Fruit fly (Drosophila melanogaster) whole organism, prepupa: Measurements from ENCODE around the gene CG6661.

Source experiments
- Blimp-1 ChIP-seq: fragments of 200-800 bp; sonication (Bioruptor generic); optimal IDR thresholded peaks from 3 replicates; lab custom pipeline; 2017; ENCODE audit warnings: missing biosample characterization, missing genetic modification characterization, mild to moderate bottlenecking, moderate library complexity, missing genetic modification reagents
- CG10631 ChIP-seq: fragments of 200-800 bp; sonication (Bioruptor generic); optimal IDR thresholded peaks from 2 replicates; lab custom pipeline; 2016; ENCODE audit warnings: missing biosample characterization, missing genetic modification characterization
- CG10669 ChIP-seq: fragments of 200-800 bp; sonication (Bioruptor generic); optimal IDR thresholded peaks from 3 replicates; lab custom pipeline; 2018; ENCODE audit warnings: missing biosample characterization, mild to moderate bottlenecking, missing genetic modification characterization, moderate library complexity
- CG11294 ChIP-seq: fragments of 200-800 bp; sonication (Bioruptor generic); IDR thresholded peaks from 2 replicates; pipeline ENCODE4 v1.3.6; 2022; ENCODE audit warnings: missing biosample characterization, missing genetic modification characterization
- CG11762 ChIP-seq: fragments of 200-800 bp; sonication (Bioruptor generic); optimal IDR thresholded peaks from 3 replicates; lab custom pipeline; 2016; ENCODE audit warnings: missing biosample characterization, missing genetic modification characterization; ENCODE audit not compliant: insufficient read depth
- CG1621 ChIP-seq: fragments of 200-800 bp; sonication (Bioruptor generic); optimal IDR thresholded peaks from 3 replicates; lab custom pipeline; 2018; ENCODE audit warnings: missing biosample characterization, mild to moderate bottlenecking, missing genetic modification characterization
- CG16779 ChIP-seq: fragments of 200-800 bp; sonication (Bioruptor generic); optimal IDR thresholded peaks from 3 replicates; lab custom pipeline; 2017; ENCODE audit warnings: missing biosample characterization, mild to moderate bottlenecking, missing genetic modification characterization
- CG3032 ChIP-seq: fragments of 200-800 bp; optimal IDR thresholded peaks from 2 replicates; lab custom pipeline; 2019; ENCODE audit warnings: missing biosample characterization, mild to moderate bottlenecking, missing genetic modification characterization, moderate library complexity
- CG31627 ChIP-seq: fragments of 200-800 bp; sonication (Bioruptor generic); optimal IDR thresholded peaks from 3 replicates; lab custom pipeline; 2016; ENCODE audit warnings: missing biosample characterization, missing genetic modification characterization
- CG3919 ChIP-seq: fragments of 200-800 bp; sonication (Bioruptor generic); optimal IDR thresholded peaks from 3 replicates; lab custom pipeline; 2016; ENCODE audit warnings: missing biosample characterization, missing genetic modification characterization
- CG4318 ChIP-seq: fragments of 200-800 bp; sonication (Bioruptor generic); optimal IDR thresholded peaks from 3 replicates; lab custom pipeline; 2017; ENCODE audit warnings: missing biosample characterization, mild to moderate bottlenecking, missing genetic modification characterization
- CG6163 ChIP-seq: fragments of 200-800 bp; sonication (Bioruptor generic); IDR thresholded peaks from 3 replicates; pipeline ENCODE4 v1.3.6; 2022; ENCODE audit warnings: missing biosample characterization, missing genetic modification characterization
- CG6276 ChIP-seq: fragments of 200-800 bp; sonication (Bioruptor generic); optimal IDR thresholded peaks from 2 replicates; lab custom pipeline; 2017; ENCODE audit warnings: missing biosample characterization, mild to moderate bottlenecking, missing genetic modification characterization
- CG6792 ChIP-seq: fragments of 200-800 bp; sonication (Bioruptor generic); optimal IDR thresholded peaks from 3 replicates; lab custom pipeline; 2016; ENCODE audit warnings: missing biosample characterization, missing genetic modification characterization
- CG6808 ChIP-seq: fragments of 200-800 bp; sonication (Bioruptor generic); optimal IDR thresholded peaks from 3 replicates; lab custom pipeline; 2017; ENCODE audit warnings: missing biosample characterization, missing genetic modification characterization, mild to moderate bottlenecking, moderate library complexity, missing genetic modification reagents
- CG6854 ChIP-seq: fragments of 200-800 bp; sonication (Bioruptor generic); optimal IDR thresholded peaks from 2 replicates; lab custom pipeline; 2017; ENCODE audit warnings: missing biosample characterization, mild to moderate bottlenecking, missing genetic modification characterization
- CG7368 ChIP-seq: fragments of 200-800 bp; sonication (Bioruptor generic); optimal IDR thresholded peaks from 3 replicates; lab custom pipeline; 2016; ENCODE audit warnings: missing biosample characterization, missing genetic modification characterization
- CG8119 ChIP-seq: fragments of 200-800 bp; sonication (Bioruptor generic); IDR thresholded peaks from 3 replicates; pipeline ENCODE4 v1.3.6; 2022; ENCODE audit warnings: missing biosample characterization, missing genetic modification characterization
- CG8319 ChIP-seq: fragments of 200-800 bp; sonication (Bioruptor generic); optimal IDR thresholded peaks from 3 replicates; lab custom pipeline; 2016; ENCODE audit warnings: missing biosample characterization, missing genetic modification characterization
- CG8632 ChIP-seq: fragments of 200-800 bp; sonication (Bioruptor generic); optimal IDR thresholded peaks from 3 replicates; lab custom pipeline; 2016; ENCODE audit warnings: missing biosample characterization, missing genetic modification characterization
- Eip78C ChIP-seq: fragments of 200-800 bp; sonication (Bioruptor generic); peaks from one replicate; lab custom pipeline; 2016; ENCODE audit warnings: missing biosample characterization, missing genetic modification characterization
- Eip93F ChIP-seq: fragments of 200-800 bp; sonication (Bioruptor generic); optimal IDR thresholded peaks from 2 replicates; lab custom pipeline; 2016; ENCODE audit warnings: missing biosample characterization, mild to moderate bottlenecking, missing genetic modification characterization
- Ets21C ChIP-seq: fragments of 200-800 bp; sonication (Bioruptor generic); optimal IDR thresholded peaks from 3 replicates; lab custom pipeline; 2016; ENCODE audit warnings: missing biosample characterization, missing genetic modification characterization
- Ets96B ChIP-seq: fragments of 200-800 bp; optimal IDR thresholded peaks from 2 replicates; lab custom pipeline; 2019; ENCODE audit warnings: missing biosample characterization, mild to moderate bottlenecking, missing genetic modification characterization, moderate library complexity
- Gug ChIP-seq: fragments of 200-800 bp; sonication (Bioruptor generic); IDR thresholded peaks from 2 replicates; pipeline ENCODE4 v1.3.6; 2022; ENCODE audit warnings: missing biosample characterization, missing genetic modification characterization
- Hr38 ChIP-seq: sonication (Bioruptor generic); optimal IDR thresholded peaks from 2 replicates; lab custom pipeline; 2016; ENCODE audit warnings: missing biosample characterization, missing genetic modification characterization
- Hr4 ChIP-seq: fragments of 200-800 bp; sonication (Bioruptor generic); optimal IDR thresholded peaks from 3 replicates; lab custom pipeline; 2016; ENCODE audit warnings: missing biosample characterization, missing genetic modification characterization
- Lpt ChIP-seq: fragments of 200-800 bp; sonication (Bioruptor generic); optimal IDR thresholded peaks from 3 replicates; lab custom pipeline; 2016; ENCODE audit warnings: missing biosample characterization, missing genetic modification characterization
- Met ChIP-seq: fragments of 200-800 bp; sonication (Bioruptor generic); optimal IDR thresholded peaks from 3 replicates; lab custom pipeline; 2016; ENCODE audit warnings: missing biosample characterization, missing genetic modification characterization
- Smox ChIP-seq: fragments of 200-800 bp; sonication (Bioruptor generic); optimal IDR thresholded peaks from 3 replicates; lab custom pipeline; 2016; ENCODE audit warnings: missing biosample characterization, missing genetic modification characterization
- Sox14 ChIP-seq: fragments of 200-800 bp; sonication (Bioruptor generic); optimal IDR thresholded peaks from 3 replicates; lab custom pipeline; 2016; ENCODE audit warnings: missing biosample characterization, missing genetic modification characterization
- Sox15 ChIP-seq: fragments of 200-800 bp; sonication (Bioruptor generic); optimal IDR thresholded peaks from 3 replicates; lab custom pipeline; 2016; ENCODE audit warnings: missing biosample characterization, missing genetic modification characterization
- acj6 ChIP-seq: fragments of 200-800 bp; sonication (Bioruptor generic); optimal IDR thresholded peaks from 3 replicates; lab custom pipeline; 2016; ENCODE audit warnings: missing biosample characterization, missing genetic modification characterization
- dac ChIP-seq: fragments of 200-800 bp; sonication (Bioruptor generic); optimal IDR thresholded peaks from 2 replicates; lab custom pipeline; 2017; ENCODE audit warnings: missing biosample characterization, mild to moderate bottlenecking, missing genetic modification characterization
- dsx ChIP-seq: fragments of 200-800 bp; optimal IDR thresholded peaks from 3 replicates; lab custom pipeline; 2019; ENCODE audit warnings: missing biosample characterization, mild to moderate bottlenecking, missing genetic modification characterization, moderate library complexity; ENCODE audit not compliant: poor library complexity, severe bottlenecking
- eg ChIP-seq: fragments of 200-800 bp; sonication (Bioruptor generic); IDR thresholded peaks from 3 replicates; pipeline ENCODE4 v1.3.6; 2022; ENCODE audit warnings: missing biosample characterization, missing genetic modification characterization
- esn ChIP-seq: fragments of 200-800 bp; sonication (Bioruptor generic); optimal IDR thresholded peaks from 2 replicates; lab custom pipeline; 2016; ENCODE audit warnings: missing biosample characterization, mild to moderate bottlenecking, missing genetic modification characterization, moderate library complexity
- fd59A ChIP-seq: fragments of 200-800 bp; sonication (Bioruptor generic); optimal IDR thresholded peaks from 2 replicates; lab custom pipeline; 2017; ENCODE audit warnings: missing biosample characterization, mild to moderate bottlenecking, missing genetic modification characterization, missing genetic modification reagents
- spab ChIP-seq: fragments of 200-800 bp; sonication (Bioruptor generic); optimal IDR thresholded peaks from 2 replicates; lab custom pipeline; 2017; ENCODE audit warnings: missing biosample characterization, mild to moderate bottlenecking, missing genetic modification characterization, missing genetic modification reagents
- ss ChIP-seq, 2 experiments: fragments of 200-800 bp; sonication (Bioruptor generic); optimal IDR thresholded peaks; 2 replicates in 1 of 2; 3 replicates in 1 of 2; lab custom pipeline; 2017 to 2018; ENCODE audit warnings: mild to moderate bottlenecking in 2 of 2, missing biosample characterization in 2 of 2, missing genetic modification characterization in 2 of 2, moderate library complexity in 1 of 2
- svp ChIP-seq: fragments of 200-800 bp; sonication (Bioruptor generic); peaks from one replicate; lab custom pipeline; 2016; ENCODE audit warnings: missing biosample characterization, missing genetic modification characterization
- topi ChIP-seq: fragments of 200-800 bp; sonication (Bioruptor generic); optimal IDR thresholded peaks from 3 replicates; lab custom pipeline; 2016; ENCODE audit warnings: missing biosample characterization, missing genetic modification characterization
- vri ChIP-seq: fragments of 200-800 bp; sonication (Bioruptor generic); optimal IDR thresholded peaks from 3 replicates; lab custom pipeline; 2016; ENCODE audit warnings: missing biosample characterization, mild to moderate bottlenecking, missing genetic modification characterization

Gene CG6661

DNA sequence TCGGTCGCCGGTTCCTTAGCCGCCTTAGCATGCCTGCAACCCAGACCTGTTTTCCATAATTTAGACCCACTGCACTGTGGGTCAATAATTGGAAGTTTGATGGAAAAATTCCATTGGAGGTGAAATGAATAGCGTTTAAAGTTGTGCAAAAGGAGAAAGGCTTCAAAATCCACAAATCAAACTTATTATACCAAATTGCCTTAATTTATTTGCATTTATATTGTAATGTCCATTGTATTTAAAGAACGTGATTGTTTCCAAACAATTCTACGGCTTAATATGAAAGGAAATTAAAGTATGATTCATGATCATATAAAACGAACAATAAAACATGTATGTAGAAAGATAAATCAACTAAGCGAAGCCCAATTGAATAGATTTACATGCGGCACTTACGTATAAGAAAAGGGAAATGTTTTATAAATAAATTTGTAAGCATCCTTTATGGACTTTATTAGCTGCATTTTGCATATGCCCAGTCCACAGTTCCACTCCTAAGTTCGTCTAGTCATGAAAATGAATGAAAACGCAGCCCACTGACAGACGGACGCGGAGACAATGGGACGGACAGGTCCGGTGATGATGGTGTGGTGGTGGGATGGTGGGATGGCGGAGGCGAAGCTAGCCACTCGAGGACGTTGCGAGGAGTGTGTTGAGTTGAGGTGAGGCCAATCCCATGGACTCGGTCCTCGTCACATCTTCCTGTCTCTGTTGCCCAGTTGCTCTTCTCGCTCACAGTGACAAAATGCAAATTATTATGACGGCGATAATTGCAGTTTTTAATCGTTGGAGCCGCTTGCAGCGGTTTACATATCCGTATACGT lies 28.9 kb downstream of the CG6661 start (continued):
- TF ChIP-seq CG8319 (no peak), Ets21C (GFP tag; lab: Kevin White, UChicago) (no peak), CG6792 (GFP tag; lab: Kevin White, UChicago) (no peak), CG10631 (GFP tag; lab: Kevin White, UChicago) (peak; percentile 18), dac (no peak), CG6276 (GFP tag; lab: Kevin White, UChicago) (peak; percentile 5), Lpt (GFP tag; lab: Kevin White, UChicago) (peak; percentile 9), dsx (GFP tag; lab: Kevin White, UChicago) (no peak), Smox (no peak), Met (GFP tag; lab: Kevin White, UChicago) (no peak), eg (no peak), CG11294 (GFP tag; lab: Robert Waterston, UW) (no peak), CG4318 (peak; percentile 61), ss (GFP tag; optimal IDR thresholded peaks at IDR 0.05; lab: Kevin White, UChicago) (peak; percentile 28 to 44), Hr38 (no peak), CG16779 (no peak), Eip93F (GFP tag; lab: Kevin White, UChicago) (no peak), fd59A (peak; percentile 49), CG10669 (GFP tag; lab: Kevin White, UChicago) (no peak), CG3919 (GFP tag; lab: Kevin White, UChicago) (no peak), CG6163 (peak; percentile 48; the same call in 2 of the 3 replicates), Sox14 (GFP tag; lab: Kevin White, UChicago) (peak; percentile 15), CG8632 (GFP tag; lab: Kevin White, UChicago) (no peak), esn (no peak), topi (GFP tag; lab: Kevin White, UChicago) (no peak), CG7368 (GFP tag; lab: Kevin White, UChicago) (no peak), CG31627 (GFP tag; lab: Kevin White, UChicago) (no peak), Gug (GFP tag; lab: Robert Waterston, UW) (no peak), CG6854 (no peak), CG6808 (peak; percentile 19)

DNA sequence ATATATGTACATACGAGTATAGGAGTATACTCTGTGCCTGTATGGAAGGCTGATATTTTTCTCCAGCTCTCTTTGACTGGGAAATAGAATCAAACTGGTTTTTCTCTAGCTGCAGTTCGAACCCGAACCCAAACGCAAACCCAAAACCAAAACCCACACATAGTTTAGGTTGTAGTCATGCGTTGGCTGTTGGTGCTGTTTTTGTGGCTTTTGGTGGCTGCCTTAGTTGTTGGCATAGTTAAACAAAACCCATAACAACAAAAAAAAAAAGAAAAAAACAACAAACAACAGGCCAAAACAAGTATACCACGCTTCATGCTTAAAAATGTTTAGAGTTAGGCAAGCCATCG lies 29.5 kb downstream of the CG6661 start:
- TF ChIP-seq CG3032 (tag; lab: Kevin White, UChicago) (no peak), eg (0 out of 3 replicates have a peak, but pooled peaks have one; percentile 19), Ets96B (tag; lab: Kevin White, UChicago) (no peak)
- TF ChIP-seq, all 60 proteins: peak for 1

DNA sequence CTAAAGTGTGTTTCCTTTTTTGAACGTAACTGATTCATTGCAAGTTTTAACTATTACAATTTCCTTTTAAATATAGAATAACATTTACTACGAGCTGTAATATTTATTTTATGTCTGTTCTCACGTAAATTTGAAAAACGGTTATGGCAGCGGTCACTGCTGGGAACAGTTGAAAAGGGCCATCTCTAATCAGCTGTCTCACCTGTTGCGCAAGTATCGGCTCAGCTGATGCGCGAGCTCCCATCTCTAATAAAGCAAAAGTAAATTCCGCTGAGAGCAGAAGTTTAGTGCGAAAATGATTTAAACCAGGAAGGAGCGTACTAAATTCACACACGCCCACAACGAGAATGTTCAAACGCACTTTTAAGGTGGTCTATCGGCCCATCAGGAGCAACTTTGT lies 37.0 kb downstream of the CG6661 start, which contains the start of gene Pex1:
TSS of gene Pex1 (plus strand) at position 272 of the 400 bp plus-strand sequence.
- TF ChIP-seq CG8319 (no peak), svp (GFP tag; lab: Kevin White, UChicago) (peak; percentile 79), dac (no peak), CG7368 (GFP tag; lab: Kevin White, UChicago) (no peak), Hr4 (no peak), Eip78C (GFP tag; lab: Kevin White, UChicago) (peak; percentile 65), Sox15 (no peak), CG31627 (GFP tag; lab: Kevin White, UChicago) (no peak), CG11762 (no peak), esn (peak; percentile 22), Eip93F (GFP tag; lab: Kevin White, UChicago) (no peak), Blimp-1 (GFP tag; lab: Kevin White, UChicago) (peak; percentile 38), spab (GFP tag; lab: Kevin White, UChicago) (no peak), acj6 (no peak), CG1621 (no peak), Sox14 (GFP tag; lab: Kevin White, UChicago) (peak; percentile 17), Met (GFP tag; lab: Kevin White, UChicago) (peak; percentile 8), CG8119 (GFP tag; lab: Robert Waterston, UW) (no peak), CG6276 (GFP tag; lab: Kevin White, UChicago) (no peak), vri (peak; percentile 44), CG16779 (no peak), CG10669 (GFP tag; lab: Kevin White, UChicago) (no peak), CG3032 (tag; lab: Kevin White, UChicago) (peak; percentile 23), Gug (GFP tag; lab: Robert Waterston, UW) (no peak)
